Fruit fly (Drosophila melanogaster): Measurements from ENCODE around the gene Best1.
A peak's percentile ranks its signal among the peaks of the same experiment; 100 is the strongest.

Best1 gene

DNA sequence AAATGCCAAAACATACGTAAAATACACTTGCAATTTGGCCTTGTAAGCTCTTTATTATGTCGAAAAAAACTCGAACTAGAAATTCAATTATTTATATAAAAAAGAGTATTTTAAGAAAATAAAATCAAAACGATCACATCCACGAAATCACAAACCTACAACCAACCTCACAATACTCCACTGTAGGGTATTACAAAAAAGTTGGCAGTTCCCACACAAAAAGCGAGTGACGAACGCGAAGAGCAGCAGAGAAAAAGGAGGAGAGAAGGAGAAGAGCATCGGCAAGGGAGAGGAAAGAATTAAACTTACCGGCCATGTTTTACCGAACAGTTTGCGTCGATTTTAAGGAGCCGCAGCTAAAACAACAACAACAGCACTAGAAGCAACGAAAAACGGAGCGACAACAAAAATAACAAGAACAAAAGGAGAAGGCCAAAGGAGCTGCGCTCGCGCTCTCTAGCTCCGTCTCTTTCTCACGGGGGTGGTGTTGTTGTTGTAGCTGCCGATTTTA is 37.3 kb downstream of the Best1 start (continued):
- no peak for TF ChIP-seq bcd (GFP tag; optimal IDR thresholded peaks at IDR 0.05)
- no peak for TF ChIP-seq ara (GFP tag; IDR thresholded peaks at IDR 0.05)
- TF ChIP-seq CG12155 (GFP tag; optimal IDR thresholded peaks at IDR 0.05), result peak; percentile 23
- TF ChIP-seq NC2β (GFP tag; optimal IDR thresholded peaks at IDR 0.05), result no peak
- TF ChIP-seq CG7839 (tag; optimal IDR thresholded peaks at IDR 0.05), result no peak
- no peak for TF ChIP-seq Dref (GFP tag; IDR thresholded peaks at IDR 0.05)
- TF ChIP-seq CG3163 (GFP tag; optimal IDR thresholded peaks at IDR 0.05), result peak; percentile 18
- TF ChIP-seq ci (GFP tag; IDR thresholded peaks at IDR 0.05), result peak; percentile 37; the same call in 1 of the 3 replicates
- no peak for TF ChIP-seq CG6854 (GFP tag; optimal IDR thresholded peaks at IDR 0.05)
- 0 out of 2 replicates have a peak, but pooled peaks have one; percentile 30 for TF ChIP-seq E2f2 (GFP tag; IDR thresholded peaks at IDR 0.05)
- peak; percentile 27 for TF ChIP-seq phol (tag; optimal IDR thresholded peaks at IDR 0.05)
- no peak for TF ChIP-seq CG3281 (GFP tag; optimal IDR thresholded peaks at IDR 0.05)
- TF ChIP-seq Atf3 (GFP tag; optimal IDR thresholded peaks at IDR 0.05), result no peak
- TF ChIP-seq psq (GFP tag; optimal IDR thresholded peaks at IDR 0.05), result peak; percentile 50
- TF ChIP-seq dmrt99B (tag; optimal IDR thresholded peaks at IDR 0.05), result peak; percentile 33
- TF ChIP-seq nom (GFP tag; optimal IDR thresholded peaks at IDR 0.05), result peak; percentile 19
- TF ChIP-seq CG18262 (tag; optimal IDR thresholded peaks at IDR 0.05), result peak; percentile 12
- no peak for TF ChIP-seq pan (optimal IDR thresholded peaks at IDR 0.05)
- no peak for TF ChIP-seq pan (GFP tag; optimal IDR thresholded peaks at IDR 0.05 in 1 of 2, IDR thresholded peaks at IDR 0.05 in 1 of 2)
- no peak for TF ChIP-seq CG32767 (GFP tag; IDR thresholded peaks at IDR 0.05)
- TF ChIP-seq CG11504 (tag; optimal IDR thresholded peaks at IDR 0.05), result peak; percentile 35
- peak; percentile 49 for TF ChIP-seq sens (GFP tag)
- peak; percentile 51 for TF ChIP-seq CG10274 (GFP tag; optimal IDR thresholded peaks at IDR 0.05)
- no peak for TF ChIP-seq HmgZ (tag; optimal IDR thresholded peaks at IDR 0.05)
- TF ChIP-seq Ssrp (tag; optimal IDR thresholded peaks at IDR 0.05), result no peak
- peak; percentile 93 for TF ChIP-seq pros (GFP tag; optimal IDR thresholded peaks at IDR 0.05)
- TF ChIP-seq CG8281 (tag; optimal IDR thresholded peaks at IDR 0.05), result no peak
- TF ChIP-seq run (tag; optimal IDR thresholded peaks at IDR 0.05), result no peak
- TF ChIP-seq cas (GFP tag; IDR thresholded peaks at IDR 0.05), result no peak
- TF ChIP-seq Hand (GFP tag; optimal IDR thresholded peaks at IDR 0.05), result no peak
- TF ChIP-seq CG10267 (tag; optimal IDR thresholded peaks at IDR 0.05), result peak; percentile 3
- TF ChIP-seq CG4854 (GFP tag; optimal IDR thresholded peaks at IDR 0.05), result no peak
- peak; percentile 10 for TF ChIP-seq ind (GFP tag; optimal IDR thresholded peaks at IDR 0.05)
- no peak for TF ChIP-seq Usf (GFP tag; optimal IDR thresholded peaks at IDR 0.05)
- no peak for TF ChIP-seq PHDP (tag; optimal IDR thresholded peaks at IDR 0.05)
- TF ChIP-seq Poxn (GFP tag; IDR thresholded peaks at IDR 0.05), result no peak
- TF ChIP-seq CG17359 (tag; optimal IDR thresholded peaks at IDR 0.05), result peak; percentile 26
- no peak for TF ChIP-seq Mrtf (GFP tag; IDR thresholded peaks at IDR 0.05)
- TF ChIP-seq CG2712 (tag; optimal IDR thresholded peaks at IDR 0.05), result peak; percentile 20
- TF ChIP-seq lab (GFP tag; optimal IDR thresholded peaks at IDR 0.05), result peak; percentile 53
- TF ChIP-seq CG18599 (GFP tag; optimal IDR thresholded peaks at IDR 0.05), result peak; percentile 45
- peak; percentile 28 for TF ChIP-seq CG2120 (GFP tag; optimal IDR thresholded peaks at IDR 0.05)
- TF ChIP-seq CG4404 (GFP tag; IDR thresholded peaks at IDR 0.05), result no peak
- TF ChIP-seq ac (GFP tag; optimal IDR thresholded peaks at IDR 0.05), result no peak
- TF ChIP-seq CG4360 (GFP tag; IDR thresholded peaks at IDR 0.05), result peak; percentile 99
- peak in 1 of 2 experiments; percentile 10 for TF ChIP-seq dpn (GFP tag; optimal IDR thresholded peaks at IDR 0.05)
- TF ChIP-seq zen2 (GFP tag; IDR thresholded peaks at IDR 0.05; ENCODE audit: partially characterized antibody), result no peak
- 0 out of 2 replicates have a peak, but pooled peaks have one; percentile 12 for TF ChIP-seq CG5953 (GFP tag; IDR thresholded peaks at IDR 0.05)
- no peak for TF ChIP-seq Dek (tag; optimal IDR thresholded peaks at IDR 0.05)
- TF ChIP-seq CG2199 (GFP tag; IDR thresholded peaks at IDR 0.05), result no peak
- 0 out of 2 replicates have a peak, but pooled peaks have one; percentile 5 for TF ChIP-seq CG32532 (GFP tag; IDR thresholded peaks at IDR 0.05)
